Worm (Caenorhabditis elegans) whole organism, young adult: ENCODE measurements around the gene K08D8.12.

Experiments
- aptf-3 ChIP-seq: fragments of 200-800 bp; sonication (Bioruptor generic); IDR thresholded peaks from 2 replicates; pipeline ENCODE4 v1.3.6; 2022; ENCODE audit warnings: missing genetic modification characterization, missing compliant biosample characterization
- snpc-3.4 ChIP-seq: sonication (generic microtip); optimal IDR thresholded peaks from 2 replicates; lab custom pipeline; 2017; ENCODE audit warnings: missing genetic modification characterization, mild to moderate bottlenecking, missing compliant biosample characterization, antibody characterized with exemption, moderate library complexity, missing genotype, missing genetic modification reagents
- ztf-6 ChIP-seq: fragments of 200-800 bp; sonication (Bioruptor generic); IDR thresholded peaks from 2 replicates; pipeline ENCODE4 v1.3.6; 2022; ENCODE audit warnings: missing genetic modification reagents, missing genetic modification characterization, missing compliant biosample characterization

- TF ChIP-seq aptf-3 (no peak), snpc-3.4 (no peak), ztf-6 (GFP tag; lab: Robert Waterston, UW) (no peak)
Observed at ce11 chrIV:12897146-12897545, 3.9 kb downstream of the K08D8.12 start.
